Fruit fly (Drosophila melanogaster) whole organism, embryonic: ENCODE measurements around the gene CG46434.
A peak's percentile ranks its signal among the peaks of the same experiment; 100 is the strongest.

Source experiments
- CG10209 ChIP-seq: fragments of 200-800 bp; sonication (Bioruptor generic); optimal IDR thresholded peaks from 3 replicates; lab custom pipeline; 2017; ENCODE audit warnings: missing biosample characterization, mild to moderate bottlenecking, missing genetic modification characterization, missing genetic modification reagents
- CG11560 ChIP-seq: fragments of 200-800 bp; sonication (Bioruptor generic); IDR thresholded peaks from 3 replicates; pipeline ENCODE4 v1.3.6; 2022; ENCODE audit warnings: missing biosample characterization, missing genetic modification characterization
- CG12071 ChIP-seq: fragments of 200-800 bp; sonication (Bioruptor generic); optimal IDR thresholded peaks from 3 replicates; lab custom pipeline; 2018; ENCODE audit warnings: missing biosample characterization, mild to moderate bottlenecking, missing genetic modification characterization
- CG12236 ChIP-seq: fragments of 200-800 bp; sonication (Bioruptor generic); optimal IDR thresholded peaks from 2 replicates; lab custom pipeline; 2016; ENCODE audit warnings: missing biosample characterization, missing genetic modification characterization
- CG12391 ChIP-seq: fragments of 200-800 bp; sonication (Bioruptor generic); optimal IDR thresholded peaks from 3 replicates; lab custom pipeline; 2018; ENCODE audit warnings: missing biosample characterization, mild to moderate bottlenecking, missing genetic modification characterization, moderate library complexity
- CG12769 ChIP-seq: fragments of 200-800 bp; sonication (Bioruptor generic); optimal IDR thresholded peaks from 2 replicates; lab custom pipeline; 2019; ENCODE audit warnings: missing biosample characterization, mild to moderate bottlenecking, missing genetic modification characterization, moderate library complexity
- CG15514 ChIP-seq: fragments of 200-800 bp; sonication (Bioruptor generic); optimal IDR thresholded peaks from 3 replicates; lab custom pipeline; 2017; ENCODE audit warnings: missing biosample characterization, missing genetic modification characterization, mild to moderate bottlenecking, moderate library complexity, missing genetic modification reagents
- CG15601 ChIP-seq: fragments of 200-800 bp; sonication (Bioruptor generic); optimal IDR thresholded peaks from 3 replicates; lab custom pipeline; 2019; ENCODE audit warnings: missing biosample characterization, mild to moderate bottlenecking, missing genetic modification characterization, moderate library complexity
- CG1603 ChIP-seq: fragments of 200-800 bp; sonication (Bioruptor generic); optimal IDR thresholded peaks from 2 replicates; lab custom pipeline; 2019; ENCODE audit warnings: missing biosample characterization, mild to moderate bottlenecking, missing genetic modification characterization, moderate library complexity
- CG17802 ChIP-seq: fragments of 200-800 bp; sonication (Bioruptor generic); optimal IDR thresholded peaks from 2 replicates; lab custom pipeline; 2018; ENCODE audit warnings: missing biosample characterization, mild to moderate bottlenecking, missing genetic modification characterization, moderate library complexity
- CG18599 ChIP-seq: fragments of 200-800 bp; sonication (Bioruptor generic); optimal IDR thresholded peaks from 3 replicates; lab custom pipeline; 2017; ENCODE audit warnings: missing biosample characterization, missing genetic modification characterization, mild to moderate bottlenecking, moderate library complexity, missing genetic modification reagents
- CG2120 ChIP-seq: fragments of 200-800 bp; sonication (Bioruptor generic); optimal IDR thresholded peaks from 3 replicates; lab custom pipeline; 2016; ENCODE audit warnings: missing biosample characterization, missing genetic modification characterization
- CG3281 ChIP-seq: fragments of 200-800 bp; sonication (Bioruptor generic); optimal IDR thresholded peaks from 3 replicates; lab custom pipeline; 2017; ENCODE audit warnings: missing biosample characterization, mild to moderate bottlenecking, missing genetic modification characterization
- CG4424 ChIP-seq: fragments of 200-800 bp; sonication (Bioruptor generic); optimal IDR thresholded peaks from 3 replicates; lab custom pipeline; 2016; ENCODE audit warnings: missing biosample characterization, missing genetic modification characterization
- CrebB ChIP-seq: fragments of 200-800 bp; sonication (Bioruptor generic); optimal IDR thresholded peaks from 3 replicates; lab custom pipeline; 2018; ENCODE audit warnings: missing biosample characterization, mild to moderate bottlenecking, missing genetic modification characterization
- D ChIP-seq, 2 experiments: fragments of 200-800 bp in 1 of 2; fragments of >200 bp in 1 of 2; sonication (Bioruptor generic) in 1 of 2; optimal IDR thresholded peaks; 2 replicates in 1 of 2; 3 replicates in 1 of 2; lab custom pipeline; 2017; ENCODE audit warnings: mild to moderate bottlenecking in 1 of 2, missing biosample characterization in 1 of 2, missing genetic modification characterization in 1 of 2, missing genetic modification reagents in 1 of 2
- Dref ChIP-seq: fragments of 200-800 bp; sonication (Bioruptor generic); IDR thresholded peaks from 2 replicates; pipeline ENCODE4 v1.3.6; 2022; ENCODE audit warnings: missing biosample characterization, missing genetic modification characterization
- Drgx ChIP-seq: fragments of 200-800 bp; sonication (Bioruptor generic); IDR thresholded peaks from 2 replicates; pipeline ENCODE4 v1.3.6; 2022; ENCODE audit warnings: missing biosample characterization, missing genetic modification characterization
- H15 ChIP-seq: fragments of 200-800 bp; sonication (Bioruptor generic); IDR thresholded peaks from 3 replicates; pipeline ENCODE4 v1.3.6; 2022; ENCODE audit warnings: missing biosample characterization, missing genetic modification characterization
- Hand ChIP-seq: fragments of 200-800 bp; sonication (Bioruptor generic); optimal IDR thresholded peaks from 2 replicates; lab custom pipeline; 2017; ENCODE audit warnings: mild to moderate bottlenecking, missing biosample characterization, missing genetic modification reagents, missing genetic modification characterization
- Hmr ChIP-seq: fragments of 200-800 bp; sonication (Bioruptor generic); optimal IDR thresholded peaks from 3 replicates; lab custom pipeline; 2017; ENCODE audit warnings: mild to moderate bottlenecking, missing biosample characterization, missing genetic modification reagents, missing genetic modification characterization
- Mad ChIP-seq: fragments of 200-800 bp; sonication (Bioruptor generic); optimal IDR thresholded peaks from 2 replicates; lab custom pipeline; 2016; ENCODE audit warnings: missing biosample characterization, missing genetic modification characterization
- Max ChIP-seq: fragments of 200-800 bp; sonication (Bioruptor generic); optimal IDR thresholded peaks from 2 replicates; lab custom pipeline; 2016; ENCODE audit warnings: missing biosample characterization, mild to moderate bottlenecking, missing genetic modification characterization
- Med ChIP-seq: fragments of 200-800 bp; sonication (Bioruptor generic); peaks from one replicate; lab custom pipeline; 2016; ENCODE audit warnings: missing biosample characterization, missing genetic modification characterization, mild to moderate bottlenecking, inconsistent platforms, moderate library complexity
- Meics ChIP-seq: fragments of 200-800 bp; sonication (Bioruptor generic); optimal IDR thresholded peaks from 2 replicates; lab custom pipeline; 2017; ENCODE audit warnings: missing biosample characterization, mild to moderate bottlenecking, missing genetic modification characterization
- NK7.1 ChIP-seq: fragments of 200-800 bp; sonication (Bioruptor generic); optimal IDR thresholded peaks from 3 replicates; lab custom pipeline; 2016; ENCODE audit warnings: missing biosample characterization, missing genetic modification characterization
- NfI ChIP-seq: fragments of 200-800 bp; sonication (Bioruptor generic); optimal IDR thresholded peaks from 3 replicates; lab custom pipeline; 2018; ENCODE audit warnings: missing biosample characterization, mild to moderate bottlenecking, missing genetic modification characterization, moderate library complexity
- Side ChIP-seq: fragments of 200-800 bp; sonication (Bioruptor generic); optimal IDR thresholded peaks from 2 replicates; lab custom pipeline; 2016; ENCODE audit warnings: missing biosample characterization, missing genetic modification characterization
- ap ChIP-seq: fragments of 200-800 bp; sonication (Bioruptor generic); IDR thresholded peaks from 2 replicates; pipeline ENCODE4 v1.3.6; 2022; ENCODE audit warnings: missing biosample characterization, missing genetic modification characterization
- cad ChIP-seq: fragments of >200 bp; optimal IDR thresholded peaks from 2 replicates; lab custom pipeline; 2017; ENCODE audit warnings: missing biosample characterization, missing genetic modification characterization
- caup ChIP-seq: fragments of 200-800 bp; sonication (Bioruptor generic); optimal IDR thresholded peaks from 3 replicates; lab custom pipeline; 2017; ENCODE audit warnings: missing biosample characterization, mild to moderate bottlenecking, missing genetic modification characterization, moderate library complexity; ENCODE audit not compliant: severe bottlenecking
- crol ChIP-seq: fragments of 200-800 bp; sonication (Bioruptor generic); IDR thresholded peaks from 2 replicates; pipeline ENCODE4 v1.3.6; 2022; ENCODE audit warnings: missing biosample characterization, missing genetic modification characterization
- esg ChIP-seq: fragments of 200-800 bp; sonication (Bioruptor generic); conservative IDR thresholded peaks from 2 replicates; pipeline ENCODE4 v1.3.6; 2022; ENCODE audit warnings: missing biosample characterization, missing genetic modification characterization
- lab ChIP-seq: fragments of 200-800 bp; sonication (Bioruptor generic); optimal IDR thresholded peaks from 3 replicates; lab custom pipeline; 2017; ENCODE audit warnings: missing biosample characterization, missing genetic modification characterization, mild to moderate bottlenecking, moderate library complexity, missing genetic modification reagents
- onecut ChIP-seq: fragments of 200-800 bp; sonication (Bioruptor generic); IDR thresholded peaks from 2 replicates; pipeline ENCODE4 v1.3.6; 2022; ENCODE audit warnings: missing biosample characterization, missing genetic modification characterization
- peb ChIP-seq: fragments of 200-800 bp; sonication (Bioruptor generic); IDR thresholded peaks from 2 replicates; pipeline ENCODE4 v1.3.6; 2022; ENCODE audit warnings: missing biosample characterization, missing genetic modification characterization
- ro ChIP-seq: fragments of 200-800 bp; sonication (Bioruptor generic); IDR thresholded peaks from 2 replicates; pipeline ENCODE4 v1.3.6; 2022; ENCODE audit warnings: missing biosample characterization, missing genetic modification characterization
- twi ChIP-seq: fragments of 200-800 bp; optimal IDR thresholded peaks from 2 replicates; lab custom pipeline; 2019; ENCODE audit warnings: missing biosample characterization, mild to moderate bottlenecking, missing genetic modification characterization, moderate library complexity
- wor ChIP-seq: fragments of 200-800 bp; sonication (Bioruptor generic); IDR thresholded peaks from 2 replicates; pipeline ENCODE4 v1.3.6; 2022; ENCODE audit warnings: missing biosample characterization, missing genetic modification characterization
- zen2 ChIP-seq: fragments of 200-800 bp; sonication (Bioruptor generic); IDR thresholded peaks from 3 replicates; pipeline ENCODE4 v1.3.6; 2022; ENCODE audit warnings: missing biosample characterization, missing genetic modification characterization; ENCODE audit not compliant: partially characterized antibody

Gene CG46434

DNA sequence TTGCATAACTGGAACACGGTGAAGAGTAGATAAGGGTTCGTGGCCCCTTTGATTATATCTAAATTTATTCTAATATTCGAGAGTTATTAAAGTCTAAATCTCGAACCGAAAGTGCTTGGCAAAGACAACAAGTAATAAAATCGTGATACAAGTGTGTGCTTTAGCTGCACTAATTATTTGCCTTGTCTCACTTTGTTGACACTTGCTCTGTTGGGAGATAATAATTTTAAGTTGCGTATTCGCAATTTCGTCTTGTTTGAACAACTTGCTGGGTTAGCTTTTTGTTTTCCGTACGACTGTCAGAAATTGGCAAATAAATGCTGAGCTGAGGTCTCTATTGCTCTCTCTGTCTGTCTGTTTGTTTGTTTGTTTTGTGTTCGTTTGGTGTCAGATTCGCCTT is 39.3 kb downstream of the CG46434 start (continued):
- TF ChIP-seq CG17802 (tag; lab: Kevin White, UChicago): no peak
- peak; percentile 6 for TF ChIP-seq CG2120 (GFP tag; lab: Kevin White, UChicago)
- no peak for TF ChIP-seq peb (GFP tag; lab: Robert Waterston, UW)
- TF ChIP-seq NK7.1 (GFP tag; lab: Kevin White, UChicago): no peak
- no peak for TF ChIP-seq wor (GFP tag; lab: Robert Waterston, UW)
- TF ChIP-seq cad (GFP tag; lab: Kevin White, UChicago): no peak
- peak; percentile 70 for TF ChIP-seq lab (GFP tag; lab: Kevin White, UChicago)
- peak; percentile 2 for TF ChIP-seq Meics (GFP tag; lab: Kevin White, UChicago)
- TF ChIP-seq H15 (GFP tag; lab: Robert Waterston, UW): no peak
- TF ChIP-seq Mad (GFP tag; lab: Kevin White, UChicago): no peak
- TF ChIP-seq CrebB: no peak
- peak; percentile 81 for TF ChIP-seq Med (GFP tag; lab: Kevin White, UChicago)
- peak; percentile 42 for TF ChIP-seq CG3281
- TF ChIP-seq Hand (GFP tag; lab: Kevin White, UChicago): no peak
- peak; percentile 23 for TF ChIP-seq CG10209
- TF ChIP-seq twi (tag; lab: Kevin White, UChicago): no peak
- peak; percentile 38 for TF ChIP-seq Hmr (GFP tag; lab: Kevin White, UChicago)
- TF ChIP-seq NfI (GFP tag; lab: Kevin White, UChicago): no peak
- TF ChIP-seq CG18599 (GFP tag; lab: Kevin White, UChicago): peak; percentile 64
- no peak for TF ChIP-seq ap (GFP tag; lab: Robert Waterston, UW)
- no peak for TF ChIP-seq CG4424
- TF ChIP-seq CG12071 (GFP tag; lab: Kevin White, UChicago): peak; percentile 45
- no peak for TF ChIP-seq ro (GFP tag; lab: Robert Waterston, UW)
- peak; percentile 12 for TF ChIP-seq caup
- no peak for TF ChIP-seq CG1603
- TF ChIP-seq zen2 (GFP tag; lab: Robert Waterston, UW): no peak
- no peak for TF ChIP-seq Dref (GFP tag; lab: Robert Waterston, UW)
- TF ChIP-seq CG12236 (GFP tag; lab: Kevin White, UChicago): no peak
- TF ChIP-seq Max: no peak
- TF ChIP-seq onecut: no peak
- TF ChIP-seq crol (GFP tag; lab: Robert Waterston, UW): no peak
- TF ChIP-seq D (optimal IDR thresholded peaks at IDR 0.05; lab: Kevin White, UChicago): no peak
- no peak for TF ChIP-seq D (GFP tag; optimal IDR thresholded peaks at IDR 0.05; lab: Kevin White, UChicago)
- TF ChIP-seq CG12769 (tag; lab: Kevin White, UChicago): peak; percentile 0
- TF ChIP-seq Drgx: no peak
- TF ChIP-seq CG15514: peak; percentile 22
- TF ChIP-seq CG15601 (tag; lab: Kevin White, UChicago): no peak

- no peak for TF ChIP-seq CG12391 (tag; lab: Kevin White, UChicago)
- TF ChIP-seq Side (GFP tag; lab: Kevin White, UChicago): no peak
- TF ChIP-seq CG11560 (tag; lab: Robert Waterston, UW): no peak
- TF ChIP-seq esg (GFP tag; lab: Robert Waterston, UW): no peak
These were observed 40.2 kb downstream of the CG46434 start, which contains the start of gene CG9452 for dm6 chr3L:19503770-19504169. Gene CG9452 (minus strand): TSS chr3L:19503870.
